Fruit fly (Drosophila melanogaster) whole organism, embryonic: ENCODE results near the gene CG32708.

Source experiments
- Antp ChIP-seq: fragments of 200-800 bp; sonication (Bioruptor generic); optimal IDR thresholded peaks from 3 replicates; lab custom pipeline; 2016; ENCODE audit warnings: missing biosample characterization, missing genetic modification characterization
- Bdp1 ChIP-seq: fragments of 200-800 bp; sonication (Bioruptor generic); optimal IDR thresholded peaks from 3 replicates; lab custom pipeline; 2016; ENCODE audit warnings: missing biosample characterization, missing genetic modification characterization
- CG10321 ChIP-seq: fragments of 200-800 bp; sonication (Bioruptor generic); IDR thresholded peaks from 2 replicates; pipeline ENCODE4 v1.3.6; 2022; ENCODE audit warnings: missing biosample characterization, missing genetic modification characterization
- CG11560 ChIP-seq: fragments of 200-800 bp; sonication (Bioruptor generic); IDR thresholded peaks from 3 replicates; pipeline ENCODE4 v1.3.6; 2022; ENCODE audit warnings: missing biosample characterization, missing genetic modification characterization
- CG12071 ChIP-seq: fragments of 200-800 bp; sonication (Bioruptor generic); optimal IDR thresholded peaks from 3 replicates; lab custom pipeline; 2018; ENCODE audit warnings: missing biosample characterization, mild to moderate bottlenecking, missing genetic modification characterization
- CG12391 ChIP-seq: fragments of 200-800 bp; sonication (Bioruptor generic); optimal IDR thresholded peaks from 3 replicates; lab custom pipeline; 2018; ENCODE audit warnings: missing biosample characterization, mild to moderate bottlenecking, missing genetic modification characterization, moderate library complexity
- CG15269 ChIP-seq: fragments of 200-800 bp; sonication (Bioruptor generic); optimal IDR thresholded peaks from 2 replicates; lab custom pipeline; 2018; ENCODE audit warnings: missing biosample characterization, mild to moderate bottlenecking, missing genetic modification characterization, moderate library complexity
- CG1603 ChIP-seq: fragments of 200-800 bp; sonication (Bioruptor generic); optimal IDR thresholded peaks from 2 replicates; lab custom pipeline; 2019; ENCODE audit warnings: missing biosample characterization, mild to moderate bottlenecking, missing genetic modification characterization, moderate library complexity
- CG17359 ChIP-seq: fragments of 200-800 bp; sonication (Bioruptor generic); optimal IDR thresholded peaks from 3 replicates; lab custom pipeline; 2018; ENCODE audit warnings: missing biosample characterization, mild to moderate bottlenecking, missing genetic modification characterization, moderate library complexity
- CG17361 ChIP-seq: fragments of 200-800 bp; sonication (Bioruptor generic); IDR thresholded peaks from 3 replicates; pipeline ENCODE4 v1.3.6; 2022; ENCODE audit warnings: missing biosample characterization, missing genetic modification characterization
- CG17612 ChIP-seq: fragments of 200-800 bp; sonication (Bioruptor generic); IDR thresholded peaks from 2 replicates; pipeline ENCODE4 v1.3.6; 2022; ENCODE audit warnings: missing biosample characterization, missing genetic modification characterization
- CG18764 ChIP-seq: fragments of 200-800 bp; sonication (Bioruptor generic); optimal IDR thresholded peaks from 3 replicates; lab custom pipeline; 2016; ENCODE audit warnings: missing biosample characterization, missing genetic modification characterization
- CG2116 ChIP-seq: fragments of 200-800 bp; sonication (Bioruptor generic); optimal IDR thresholded peaks from 3 replicates; lab custom pipeline; 2018; ENCODE audit warnings: missing biosample characterization, mild to moderate bottlenecking, missing genetic modification characterization
- CG2129 ChIP-seq: fragments of 200-800 bp; sonication (Bioruptor generic); IDR thresholded peaks from 2 replicates; pipeline ENCODE4 v1.3.6; 2022; ENCODE audit warnings: missing biosample characterization, missing genetic modification characterization; ENCODE audit not compliant: partially characterized antibody
- CG2712 ChIP-seq: fragments of 200-800 bp; optimal IDR thresholded peaks from 3 replicates; lab custom pipeline; 2019; ENCODE audit warnings: missing biosample characterization, mild to moderate bottlenecking, missing genetic modification characterization, moderate library complexity
- CG2889 ChIP-seq: fragments of 200-800 bp; sonication (Bioruptor generic); IDR thresholded peaks from 3 replicates; pipeline ENCODE4 v1.3.6; 2022; ENCODE audit warnings: missing biosample characterization, missing genetic modification characterization
- CG31224 ChIP-seq: fragments of 200-800 bp; sonication (Bioruptor generic); IDR thresholded peaks from 2 replicates; pipeline ENCODE4 v1.3.6; 2022; ENCODE audit warnings: missing biosample characterization, missing genetic modification characterization
- CG34376 ChIP-seq: fragments of 200-800 bp; sonication (Bioruptor generic); optimal IDR thresholded peaks from 2 replicates; lab custom pipeline; 2018; ENCODE audit warnings: missing biosample characterization, mild to moderate bottlenecking, missing genetic modification characterization
- CG5245 ChIP-seq: fragments of 200-800 bp; sonication (Bioruptor generic); optimal IDR thresholded peaks from 3 replicates; lab custom pipeline; 2016; ENCODE audit warnings: missing biosample characterization, missing genetic modification characterization
- CG8478 ChIP-seq: fragments of >200 bp; optimal IDR thresholded peaks from 2 replicates; lab custom pipeline; 2018
- CTCF ChIP-seq: fragments of 200-800 bp; sonication (Bioruptor generic); optimal IDR thresholded peaks from 2 replicates; lab custom pipeline; 2017; ENCODE audit warnings: missing biosample characterization, mild to moderate bottlenecking, missing genetic modification characterization, moderate library complexity
- Dad ChIP-seq: fragments of 200-800 bp; sonication (Bioruptor generic); optimal IDR thresholded peaks from 3 replicates; lab custom pipeline; 2016; ENCODE audit warnings: missing biosample characterization, missing genetic modification characterization
- Dip2 ChIP-seq: fragments of 200-800 bp; sonication (Bioruptor generic); IDR thresholded peaks from 2 replicates; pipeline ENCODE4 v1.3.6; 2022; ENCODE audit warnings: missing biosample characterization, missing genetic modification characterization
- Dp ChIP-seq: fragments of 200-800 bp; sonication (Bioruptor generic); optimal IDR thresholded peaks from 2 replicates; lab custom pipeline; 2018; ENCODE audit warnings: missing biosample characterization, mild to moderate bottlenecking, missing genetic modification characterization, moderate library complexity
- Eip74EF ChIP-seq, 2 experiments: fragments of 200-800 bp in 1 of 2; fragments of >200 bp in 1 of 2; sonication (Bioruptor generic) in 1 of 2; optimal IDR thresholded peaks; 2 replicates each; lab custom pipeline; 2017 to 2019; ENCODE audit warnings: missing biosample characterization in 2 of 2, missing genetic modification characterization in 2 of 2, mild to moderate bottlenecking in 1 of 2, moderate library complexity in 1 of 2
- Gsc ChIP-seq: fragments of 200-800 bp; sonication (Bioruptor generic); IDR thresholded peaks from 2 replicates; pipeline ENCODE4 v1.3.6; 2022; ENCODE audit warnings: missing biosample characterization, missing genetic modification characterization
- H15 ChIP-seq: fragments of 200-800 bp; sonication (Bioruptor generic); IDR thresholded peaks from 3 replicates; pipeline ENCODE4 v1.3.6; 2022; ENCODE audit warnings: missing biosample characterization, missing genetic modification characterization
- HLH54F ChIP-seq: fragments of 200-800 bp; sonication (Bioruptor generic); optimal IDR thresholded peaks from 3 replicates; lab custom pipeline; 2016; ENCODE audit warnings: missing biosample characterization, missing genetic modification characterization
- HmgD ChIP-seq: fragments of 200-800 bp; sonication (Bioruptor generic); optimal IDR thresholded peaks from 3 replicates; lab custom pipeline; 2016; ENCODE audit warnings: missing biosample characterization, missing genetic modification characterization
- NC2β ChIP-seq: fragments of 200-800 bp; sonication (Bioruptor generic); optimal IDR thresholded peaks from 2 replicates; lab custom pipeline; 2016; ENCODE audit warnings: missing biosample characterization, missing genetic modification characterization
- NFAT ChIP-seq: fragments of 200-800 bp; sonication (Bioruptor generic); IDR thresholded peaks from 2 replicates; pipeline ENCODE4 v1.3.6; 2022; ENCODE audit warnings: missing biosample characterization, missing genetic modification characterization
- Ravus ChIP-seq: fragments of 200-800 bp; sonication (Bioruptor generic); IDR thresholded peaks from 2 replicates; pipeline ENCODE4 v1.3.6; 2022; ENCODE audit warnings: missing biosample characterization, missing genetic modification characterization
- Rfx ChIP-seq: fragments of 200-800 bp; sonication (Bioruptor generic); IDR thresholded peaks from 2 replicates; pipeline ENCODE4 v1.3.6; 2022; ENCODE audit warnings: missing biosample characterization, missing genetic modification characterization
- Scr ChIP-seq: fragments of 200-800 bp; sonication (Bioruptor generic); IDR thresholded peaks from 2 replicates; pipeline ENCODE4 v1.3.6; 2022; ENCODE audit warnings: missing biosample characterization, missing genetic modification characterization; ENCODE audit not compliant: partially characterized antibody
- bigmax ChIP-seq: fragments of 200-800 bp; sonication (Bioruptor generic); optimal IDR thresholded peaks from 2 replicates; lab custom pipeline; 2018; ENCODE audit warnings: missing biosample characterization, mild to moderate bottlenecking, missing genetic modification characterization
- croc ChIP-seq: fragments of 200-800 bp; sonication (Bioruptor generic); conservative IDR thresholded peaks from 3 replicates; pipeline ENCODE4 v1.3.6; 2022; ENCODE audit warnings: missing biosample characterization, missing genetic modification characterization
- dati ChIP-seq: fragments of 200-800 bp; sonication (Bioruptor generic); IDR thresholded peaks from 2 replicates; pipeline ENCODE4 v1.3.6; 2022; ENCODE audit warnings: missing biosample characterization, missing genetic modification characterization
- exex ChIP-seq: fragments of 200-800 bp; sonication (Bioruptor generic); optimal IDR thresholded peaks from 4 replicates; lab custom pipeline; 2018; ENCODE audit warnings: missing biosample characterization, mild to moderate bottlenecking, missing genetic modification characterization, moderate library complexity
- fd102C ChIP-seq: fragments of 200-800 bp; sonication (Bioruptor generic); optimal IDR thresholded peaks from 2 replicates; lab custom pipeline; 2018; ENCODE audit warnings: missing biosample characterization, mild to moderate bottlenecking, missing genetic modification characterization, moderate library complexity
- gfzf ChIP-seq: fragments of 200-800 bp; sonication (Bioruptor generic); optimal IDR thresholded peaks from 2 replicates; lab custom pipeline; 2016; ENCODE audit warnings: missing biosample characterization, mild to moderate bottlenecking, missing genetic modification characterization, moderate library complexity
- ham ChIP-seq: fragments of 200-800 bp; sonication (Bioruptor generic); IDR thresholded peaks from 2 replicates; pipeline ENCODE4 v1.3.6; 2022; ENCODE audit warnings: missing biosample characterization, missing genetic modification characterization
- her ChIP-seq: fragments of 200-800 bp; sonication (Bioruptor generic); optimal IDR thresholded peaks from 2 replicates; lab custom pipeline; 2016; ENCODE audit warnings: missing biosample characterization, missing genetic modification characterization
- mam ChIP-seq: fragments of 200-800 bp; sonication (Bioruptor generic); optimal IDR thresholded peaks from 3 replicates; lab custom pipeline; 2016; ENCODE audit warnings: missing biosample characterization, missing genetic modification characterization
- nerfin-1 ChIP-seq: fragments of 200-800 bp; sonication (Bioruptor generic); optimal IDR thresholded peaks from 3 replicates; lab custom pipeline; 2019; ENCODE audit warnings: missing biosample characterization, mild to moderate bottlenecking, missing genetic modification characterization, moderate library complexity
- onecut ChIP-seq: fragments of 200-800 bp; sonication (Bioruptor generic); IDR thresholded peaks from 2 replicates; pipeline ENCODE4 v1.3.6; 2022; ENCODE audit warnings: missing biosample characterization, missing genetic modification characterization
- sens-2 ChIP-seq: fragments of 200-800 bp; sonication (Bioruptor generic); IDR thresholded peaks from 2 replicates; pipeline ENCODE4 v1.3.6; 2022; ENCODE audit warnings: missing biosample characterization, missing genetic modification characterization
- seq ChIP-seq: fragments of 200-800 bp; sonication (Bioruptor generic); IDR thresholded peaks from 2 replicates; pipeline ENCODE4 v1.3.6; 2022; ENCODE audit warnings: missing biosample characterization, missing genetic modification characterization
- slbo ChIP-seq: fragments of 200-800 bp; sonication (Bioruptor generic); IDR thresholded peaks from 2 replicates; pipeline ENCODE4 v1.3.6; 2022; ENCODE audit warnings: missing biosample characterization, missing genetic modification characterization
- sna ChIP-seq: fragments of 200-800 bp; sonication (Bioruptor generic); IDR thresholded peaks from 2 replicates; pipeline ENCODE4 v1.3.6; 2022; ENCODE audit warnings: missing biosample characterization, missing genetic modification characterization; ENCODE audit not compliant: partially characterized antibody
- zen ChIP-seq: fragments of 200-800 bp; sonication (Bioruptor generic); optimal IDR thresholded peaks from 3 replicates; lab custom pipeline; 2018; ENCODE audit warnings: missing biosample characterization, mild to moderate bottlenecking, missing genetic modification characterization, moderate library complexity
- zen2 ChIP-seq: fragments of 200-800 bp; sonication (Bioruptor generic); IDR thresholded peaks from 3 replicates; pipeline ENCODE4 v1.3.6; 2022; ENCODE audit warnings: missing biosample characterization, missing genetic modification characterization; ENCODE audit not compliant: partially characterized antibody
- zf30C ChIP-seq: fragments of 200-800 bp; sonication (Bioruptor generic); optimal IDR thresholded peaks from 3 replicates; lab custom pipeline; 2018; ENCODE audit warnings: missing biosample characterization, mild to moderate bottlenecking, missing genetic modification characterization

The CG32708 gene

DNA sequence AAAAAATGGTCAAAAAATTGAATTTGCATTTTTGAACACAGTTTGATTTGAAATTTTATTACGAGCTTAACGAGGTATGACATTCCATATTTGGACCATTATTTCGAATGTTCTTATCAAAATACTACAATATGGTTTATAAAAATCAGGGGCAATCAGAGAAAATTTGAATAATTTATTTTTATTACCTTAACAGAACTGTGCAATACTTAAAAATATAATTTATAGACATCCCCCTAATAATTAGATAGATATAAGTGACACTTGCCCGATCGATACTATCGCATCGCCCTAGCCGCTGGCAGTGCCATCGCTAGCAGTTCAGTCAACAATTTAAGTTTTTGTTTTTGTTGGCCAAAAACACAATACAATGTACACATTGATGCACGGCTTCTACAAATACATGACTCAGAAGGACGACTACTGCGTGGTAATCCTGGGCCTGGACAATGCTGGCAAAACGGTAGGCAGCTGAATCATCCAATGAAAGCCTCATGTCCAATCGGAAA is 21.1 kb downstream of the CG32708 start, which contains the start of gene Arfrp1 (continued):
- no peak for TF ChIP-seq her
- no peak for TF ChIP-seq CG2889 (GFP tag; lab: Robert Waterston, UW)
- TF ChIP-seq gfzf (GFP tag; lab: Kevin White, UChicago) = no peak
- no peak for TF ChIP-seq dati (GFP tag; lab: Robert Waterston, UW)
- TF ChIP-seq CG15269 (tag; lab: Kevin White, UChicago) = no peak
- peak; percentile 61; the same call in 1 of the 2 replicates for TF ChIP-seq slbo
- no peak for TF ChIP-seq CTCF
- TF ChIP-seq CG2129 (GFP tag; lab: Robert Waterston, UW) = peak; percentile 53
- no peak for TF ChIP-seq CG2116
- TF ChIP-seq CG12071 = no peak
- TF ChIP-seq CG11560 (tag; lab: Robert Waterston, UW) = 0 out of 3 replicates have a peak, but pooled peaks have one; percentile 11
- TF ChIP-seq CG12391 (tag; lab: Kevin White, UChicago) = peak; percentile 34
- TF ChIP-seq NFAT (GFP tag; lab: Robert Waterston, UW) = peak; percentile 35; the same call in 1 of the 2 replicates
- no peak for TF ChIP-seq HLH54F (GFP tag; lab: Kevin White, UChicago)
- no peak for TF ChIP-seq Gsc
- no peak for TF ChIP-seq CG5245
- TF ChIP-seq ham (GFP tag; lab: Robert Waterston, UW) = no peak
- TF ChIP-seq sna (GFP tag; lab: Robert Waterston, UW) = peak; percentile 55
- TF ChIP-seq zen = no peak
- TF ChIP-seq Bdp1 (GFP tag; lab: Kevin White, UChicago) = no peak
- TF ChIP-seq CG17612 = no peak
- peak; percentile 37; the same call in 1 of the 2 replicates for TF ChIP-seq onecut (GFP tag; lab: Robert Waterston, UW)
- TF ChIP-seq CG8478 (lab: Kevin White, UChicago) = no peak
- TF ChIP-seq nerfin-1 = no peak
- no peak for TF ChIP-seq seq (GFP tag; lab: Robert Waterston, UW)
- TF ChIP-seq CG18764 (GFP tag; lab: Kevin White, UChicago) = no peak
- 0 out of 3 replicates have a peak, but pooled peaks have one; percentile 44 for TF ChIP-seq zen2 (GFP tag; lab: Robert Waterston, UW)
- TF ChIP-seq CG31224 (GFP tag; lab: Robert Waterston, UW) = no peak
- no peak for TF ChIP-seq Dip2 (GFP tag; lab: Robert Waterston, UW)
- peak; percentile 10 for TF ChIP-seq CG34376 (GFP tag; lab: Kevin White, UChicago)
- no peak for TF ChIP-seq sens-2 (GFP tag; lab: Robert Waterston, UW)
- TF ChIP-seq Scr (GFP tag; lab: Robert Waterston, UW) = peak; percentile 88
- TF ChIP-seq H15 = no peak
- TF ChIP-seq fd102C = no peak
- TF ChIP-seq Rfx = peak; percentile 33
- no peak for TF ChIP-seq Dp (GFP tag; lab: Kevin White, UChicago)
- TF ChIP-seq HmgD = no peak
- TF ChIP-seq CG1603 = peak; percentile 12
- no peak for TF ChIP-seq CG10321 (GFP tag; lab: Robert Waterston, UW)
- TF ChIP-seq NC2β = no peak
- TF ChIP-seq Dad (GFP tag; lab: Kevin White, UChicago) = no peak
- peak; percentile 17 for TF ChIP-seq mam (GFP tag; lab: Kevin White, UChicago)
- peak; percentile 32 for TF ChIP-seq exex
- TF ChIP-seq zf30C (GFP tag; lab: Kevin White, UChicago) = no peak
- no peak for TF ChIP-seq Eip74EF (GFP tag; optimal IDR thresholded peaks at IDR 0.05; lab: Kevin White, UChicago)
- TF ChIP-seq CG2712 = peak; percentile 25
- no peak for TF ChIP-seq croc (GFP tag; lab: Robert Waterston, UW)
- no peak for TF ChIP-seq bigmax (GFP tag; lab: Kevin White, UChicago)
- no peak for TF ChIP-seq Antp (GFP tag; lab: Kevin White, UChicago)
- TF ChIP-seq Ravus = no peak
- peak; percentile 83; the same call in 2 of the 3 replicates for TF ChIP-seq CG17361
- TF ChIP-seq CG17359 (tag; lab: Kevin White, UChicago) = no peak
